Worm (Caenorhabditis elegans) whole organism, young adult: ENCODE measurements around the gene ZK550.2.

Experiments
- B0019.2 ChIP-seq: fragments of 200-800 bp; sonication (Bioruptor generic); conservative IDR thresholded peaks from 2 replicates; pipeline ENCODE4 v1.3.6; 2022; ENCODE audit warnings: missing genetic modification reagents, missing genetic modification characterization, missing compliant biosample characterization
- B0035.1 ChIP-seq: sonication (generic microtip); optimal IDR thresholded peaks from 2 replicates; lab custom pipeline; 2016; ENCODE audit warnings: missing genetic modification characterization, mild to moderate bottlenecking, missing compliant biosample characterization, missing genotype, missing genetic modification reagents
- B0261.1 ChIP-seq: sonication (generic microtip); optimal IDR thresholded peaks from 2 replicates; lab custom pipeline; 2016; ENCODE audit warnings: mild to moderate bottlenecking, missing genetic modification characterization, moderate library complexity, missing compliant biosample characterization
- B0336.3 ChIP-seq: fragments of 200-800 bp; sonication (Bioruptor generic); IDR thresholded peaks from 2 replicates; pipeline ENCODE4 v1.3.6; 2022; ENCODE audit warnings: missing genetic modification characterization, missing compliant biosample characterization
- C17E4.6 ChIP-seq: fragments of 200-800 bp; sonication (Bioruptor generic); IDR thresholded peaks from 2 replicates; pipeline ENCODE4 v1.3.6; 2022; ENCODE audit warnings: missing genetic modification reagents, missing genetic modification characterization, missing compliant biosample characterization
- F22D6.2 ChIP-seq: sonication (generic microtip); optimal IDR thresholded peaks from 2 replicates; lab custom pipeline; 2016; ENCODE audit warnings: mild to moderate bottlenecking, missing genetic modification characterization, missing compliant biosample characterization
- F57A8.1 ChIP-seq: fragments of 200-800 bp; sonication (Bioruptor generic); optimal IDR thresholded peaks from 2 replicates; lab custom pipeline; 2018; ENCODE audit warnings: mild to moderate bottlenecking, missing genetic modification characterization, moderate library complexity, missing compliant biosample characterization
- F57C9.4 ChIP-seq: sonication (generic microtip); optimal IDR thresholded peaks from 2 replicates; lab custom pipeline; 2017; ENCODE audit warnings: mild to moderate bottlenecking, missing genetic modification characterization, missing compliant biosample characterization
- T26A5.8 ChIP-seq: sonication (generic microtip); optimal IDR thresholded peaks from 2 replicates; lab custom pipeline; 2016; ENCODE audit warnings: missing genetic modification characterization, missing compliant biosample characterization
- Y53F4B.3 ChIP-seq: fragments of 200-800 bp; sonication (Bioruptor generic); IDR thresholded peaks from 2 replicates; pipeline ENCODE4 v1.3.6; 2022; ENCODE audit warnings: missing genetic modification reagents, missing genetic modification characterization, missing compliant biosample characterization
- Y79H2A.3 ChIP-seq: fragments of 200-800 bp; sonication (Bioruptor generic); conservative IDR thresholded peaks from 2 replicates; pipeline ENCODE4 v1.3.6; 2022; ENCODE audit warnings: missing genetic modification reagents, missing genetic modification characterization, missing compliant biosample characterization
- aptf-3 ChIP-seq: fragments of 200-800 bp; sonication (Bioruptor generic); IDR thresholded peaks from 2 replicates; pipeline ENCODE4 v1.3.6; 2022; ENCODE audit warnings: missing genetic modification characterization, missing compliant biosample characterization
- bed-1 ChIP-seq: fragments of 200-800 bp; sonication (Bioruptor generic); IDR thresholded peaks from 2 replicates; pipeline ENCODE4 v1.3.6; 2022; ENCODE audit warnings: missing genetic modification reagents, missing genetic modification characterization, missing compliant biosample characterization
- ceh-27 ChIP-seq: fragments of 200-800 bp; sonication (Bioruptor generic); optimal IDR thresholded peaks from 2 replicates; lab custom pipeline; 2018; ENCODE audit warnings: mild to moderate bottlenecking, missing genetic modification characterization, moderate library complexity, missing compliant biosample characterization
- ceh-40 ChIP-seq: fragments of 200-800 bp; sonication (Bioruptor generic); IDR thresholded peaks from 2 replicates; pipeline ENCODE4 v1.3.6; 2022; ENCODE audit warnings: missing genetic modification characterization, missing compliant biosample characterization
- chd-7 ChIP-seq: sonication (generic microtip); optimal IDR thresholded peaks from 2 replicates; lab custom pipeline; 2016; ENCODE audit warnings: mild to moderate bottlenecking, missing genetic modification characterization, moderate library complexity, missing compliant biosample characterization
- die-1 ChIP-seq: sonication (generic microtip); optimal IDR thresholded peaks from 2 replicates; lab custom pipeline; 2016; ENCODE audit warnings: missing genotype, mild to moderate bottlenecking, missing genetic modification characterization, missing compliant biosample characterization
- egl-18 ChIP-seq: fragments of 200-800 bp; sonication (Bioruptor generic); IDR thresholded peaks from 2 replicates; pipeline ENCODE4 v1.3.6; 2022; ENCODE audit warnings: missing genetic modification reagents, missing genetic modification characterization, missing compliant biosample characterization
- gei-17 ChIP-seq: fragments of 200-800 bp; sonication (Bioruptor generic); optimal IDR thresholded peaks from 2 replicates; lab custom pipeline; 2018; ENCODE audit warnings: mild to moderate bottlenecking, missing genetic modification characterization, missing compliant biosample characterization
- lag-1 ChIP-seq: fragments of 200-800 bp; sonication (Bioruptor generic); IDR thresholded peaks from 2 replicates; pipeline ENCODE4 v1.3.6; 2022; ENCODE audit warnings: missing genetic modification reagents, missing genetic modification characterization, missing compliant biosample characterization
- let-607 ChIP-seq, 2 experiments: fragments of 200-800 bp in 1 of 2; sonication (Bioruptor generic) in 1 of 2; sonication (generic microtip) in 1 of 2; optimal IDR thresholded peaks; 2 replicates each; lab custom pipeline; 2016 to 2018; ENCODE audit warnings: mild to moderate bottlenecking in 2 of 2, missing compliant biosample characterization in 2 of 2, missing genetic modification characterization in 2 of 2, moderate library complexity in 2 of 2, missing genotype in 1 of 2
- lin-54 ChIP-seq: fragments of 200-800 bp; sonication (Bioruptor generic); optimal IDR thresholded peaks from 2 replicates; lab custom pipeline; 2018; ENCODE audit warnings: mild to moderate bottlenecking, missing genetic modification characterization, missing compliant biosample characterization
- madf-8 ChIP-seq: fragments of 200-800 bp; sonication (Bioruptor generic); conservative IDR thresholded peaks from 2 replicates; pipeline ENCODE4 v1.3.6; 2022; ENCODE audit warnings: missing genetic modification reagents, missing genetic modification characterization, missing compliant biosample characterization
- pha-4 ChIP-seq: fragments of 150-350 bp; sonication (generic microtip); optimal IDR thresholded peaks from 2 replicates; lab custom pipeline; 2014; ENCODE audit warnings: missing biosample characterization, missing genetic modification reagents, missing genetic modification characterization
- repo-1 ChIP-seq: sonication (generic microtip); optimal IDR thresholded peaks from 2 replicates; lab custom pipeline; 2017; ENCODE audit warnings: mild to moderate bottlenecking, missing genetic modification characterization, missing compliant biosample characterization
- rpc-1 ChIP-seq, 2 experiments: fragments of 150-350 bp in 1 of 2; sonication (generic microtip) in 1 of 2; optimal IDR thresholded peaks; 2 replicates each; lab custom pipeline; 2014 to 2018; ENCODE audit warnings: missing biosample characterization in 1 of 2, missing genetic modification characterization in 1 of 2, missing genetic modification reagents in 1 of 2, missing genotype in 1 of 2
- sdz-38 ChIP-seq: sonication (generic microtip); optimal IDR thresholded peaks from 2 replicates; lab custom pipeline; 2016; ENCODE audit warnings: missing genotype, missing genetic modification characterization, missing compliant biosample characterization
- snpc-4 ChIP-seq, 5 experiments: fragments of 150-350 bp in 1 of 5; sonication (generic microtip) in 4 of 5; optimal IDR thresholded peaks; 2 replicates each; lab custom pipeline; 2014 to 2018; ENCODE audit warnings: missing genetic modification characterization in 5 of 5, missing biosample characterization in 3 of 5, antibody characterized with exemption in 2 of 5, mild to moderate bottlenecking in 2 of 5, missing compliant biosample characterization in 2 of 5, missing genotype in 2 of 5, moderate library complexity in 2 of 5, missing genetic modification reagents in 1 of 5
- somi-1 ChIP-seq: fragments of 200-800 bp; sonication (Bioruptor generic); optimal IDR thresholded peaks from 2 replicates; lab custom pipeline; 2018; ENCODE audit warnings: mild to moderate bottlenecking, missing genetic modification characterization, missing compliant biosample characterization
- tbp1 ChIP-seq: fragments of 200-800 bp; sonication (Bioruptor generic); optimal IDR thresholded peaks from 2 replicates; lab custom pipeline; 2018; ENCODE audit warnings: mild to moderate bottlenecking, missing genetic modification characterization, missing compliant biosample characterization
- tlf-1 ChIP-seq: fragments of 200-800 bp; sonication (Bioruptor generic); optimal IDR thresholded peaks from 2 replicates; lab custom pipeline; 2018; ENCODE audit warnings: mild to moderate bottlenecking, missing genetic modification characterization, missing compliant biosample characterization
- xnd-1 ChIP-seq: sonication (generic microtip); optimal IDR thresholded peaks from 2 replicates; lab custom pipeline; 2016; ENCODE audit warnings: missing genotype, missing genetic modification reagents, missing genetic modification characterization, missing compliant biosample characterization
- zfh-2 ChIP-seq: fragments of 200-800 bp; sonication (Bioruptor generic); conservative IDR thresholded peaks from 2 replicates; pipeline ENCODE4 v1.3.6; 2022; ENCODE audit warnings: missing genetic modification reagents, missing genetic modification characterization, missing compliant biosample characterization
- ztf-22 ChIP-seq: fragments of 200-800 bp; sonication (Bioruptor generic); optimal IDR thresholded peaks from 2 replicates; lab custom pipeline; 2018; ENCODE audit warnings: mild to moderate bottlenecking, missing genetic modification characterization, moderate library complexity, missing compliant biosample characterization
- ztf-3 ChIP-seq: fragments of 200-800 bp; sonication (Bioruptor generic); optimal IDR thresholded peaks from 2 replicates; lab custom pipeline; 2018; ENCODE audit warnings: mild to moderate bottlenecking, missing genetic modification characterization, missing compliant biosample characterization
- ztf-6 ChIP-seq: fragments of 200-800 bp; sonication (Bioruptor generic); IDR thresholded peaks from 2 replicates; pipeline ENCODE4 v1.3.6; 2022; ENCODE audit warnings: missing genetic modification reagents, missing genetic modification characterization, missing compliant biosample characterization

Gene ZK550.2

ce11 chrIV:17263714-17264113 lies 18.3 kb downstream of the ZK550.2 start (continued):
- TF ChIP-seq madf-8 (GFP tag; lab: Robert Waterston, UW) (no peak), gei-17 (GFP tag; lab: Kevin White, UChicago) (no peak), rpc-1 (optimal IDR thresholded peaks at IDR 0.05; lab: Kevin White, UChicago) (no peak), rpc-1 (tag; optimal IDR thresholded peaks at IDR 0.05; lab: Kevin White, UChicago) (no peak), ztf-6 (GFP tag; lab: Robert Waterston, UW) (no peak), xnd-1 (no peak), die-1 (tag; lab: Kevin White, UChicago) (no peak), chd-7 (tag; lab: Kevin White, UChicago) (no peak), zfh-2 (GFP tag; lab: Robert Waterston, UW) (no peak), T26A5.8 (tag; lab: Kevin White, UChicago) (no peak), Y53F4B.3 (GFP tag; lab: Robert Waterston, UW) (no peak), pha-4 (no peak), B0336.3 (GFP tag; lab: Robert Waterston, UW) (no peak)

ce11 chrIV:17264714-17265113 lies 19.3 kb downstream of the ZK550.2 start, which contains the start of gene F26D10.13:
F26D10.13 (minus strand) TSS chrIV:17264814.
- no peak for TF ChIP-seq sdz-38 (tag; lab: Kevin White, UChicago)
- no peak for TF ChIP-seq die-1 (tag; lab: Kevin White, UChicago)

ce11 chrIV:17265279-17265678 lies 19.9 kb downstream of the ZK550.2 start, which contains the start of gene str-187:
str-187 (plus strand) TSS chrIV:17265579.
- TF ChIP-seq egl-18 (no peak), somi-1 (GFP tag; lab: Kevin White, UChicago) (no peak), ztf-3 (no peak), lin-54 (GFP tag; lab: Kevin White, UChicago) (no peak), F22D6.2 (tag; lab: Kevin White, UChicago) (no peak), F57C9.4 (tag; lab: Kevin White, UChicago) (no peak), B0261.1 (tag; lab: Kevin White, UChicago) (no peak), snpc-4 (GFP tag; optimal IDR thresholded peaks at IDR 0.05; lab: Kevin White, UChicago) (no peak), snpc-4 (tag; optimal IDR thresholded peaks at IDR 0.05; lab: Kevin White, UChicago) (no peak), tlf-1 (GFP tag; lab: Kevin White, UChicago) (no peak), xnd-1 (no peak), ceh-27 (GFP tag; lab: Kevin White, UChicago) (no peak), let-607 (tag; optimal IDR thresholded peaks at IDR 0.05; lab: Kevin White, UChicago) (no peak), lag-1 (no peak), tbp1 (GFP tag; lab: Kevin White, UChicago) (no peak), Y79H2A.3 (no peak), aptf-3 (GFP tag; lab: Robert Waterston, UW) (no peak), ceh-40 (no peak), C17E4.6 (GFP tag; lab: Robert Waterston, UW) (no peak), bed-1 (GFP tag; lab: Robert Waterston, UW) (no peak)

- TF ChIP-seq ztf-22 (GFP tag; lab: Kevin White, UChicago) (no peak), F57A8.1 (GFP tag; lab: Kevin White, UChicago) (no peak), B0035.1 (tag; lab: Kevin White, UChicago) (no peak), repo-1 (no peak), B0019.2 (GFP tag; lab: Robert Waterston, UW) (no peak)
Observed at ce11 chrIV:17265716-17266115, 20.3 kb downstream of the ZK550.2 start.
